Fruit fly (Drosophila melanogaster) whole organism, embryonic: ENCODE data around the gene scny.

Source experiments
- Atf3 ChIP-seq: fragments of 200-800 bp; sonication (Bioruptor generic); optimal IDR thresholded peaks from 3 replicates; lab custom pipeline; 2016; ENCODE audit warnings: missing biosample characterization, missing genetic modification characterization
- B-H1 ChIP-seq: fragments of 200-800 bp; sonication (Bioruptor generic); IDR thresholded peaks from 3 replicates; pipeline ENCODE4 v1.3.6; 2022; ENCODE audit warnings: missing biosample characterization, missing genetic modification characterization
- CG10209 ChIP-seq: fragments of 200-800 bp; sonication (Bioruptor generic); optimal IDR thresholded peaks from 3 replicates; lab custom pipeline; 2017; ENCODE audit warnings: missing biosample characterization, mild to moderate bottlenecking, missing genetic modification characterization, missing genetic modification reagents
- CG10959 ChIP-seq: fragments of 200-800 bp; sonication (Bioruptor generic); IDR thresholded peaks from 2 replicates; pipeline ENCODE4 v1.3.6; 2022; ENCODE audit warnings: missing biosample characterization, missing genetic modification characterization
- CG11085 ChIP-seq: fragments of 200-800 bp; sonication (Bioruptor generic); IDR thresholded peaks from 2 replicates; pipeline ENCODE4 v1.3.6; 2022; ENCODE audit warnings: missing biosample characterization, missing genetic modification characterization
- CG11247 ChIP-seq: fragments of 200-800 bp; sonication (Bioruptor generic); IDR thresholded peaks from 2 replicates; pipeline ENCODE4 v1.3.6; 2022; ENCODE audit warnings: missing biosample characterization, missing genetic modification characterization
- CG11504 ChIP-seq: fragments of 200-800 bp; sonication (Bioruptor generic); optimal IDR thresholded peaks from 3 replicates; lab custom pipeline; 2019; ENCODE audit warnings: missing biosample characterization, mild to moderate bottlenecking, missing genetic modification characterization, moderate library complexity
- CG12744 ChIP-seq: fragments of 200-800 bp; sonication (Bioruptor generic); optimal IDR thresholded peaks from 2 replicates; lab custom pipeline; 2016; ENCODE audit warnings: missing biosample characterization, missing genetic modification characterization
- CG13287 ChIP-seq: fragments of 200-800 bp; sonication (Bioruptor generic); IDR thresholded peaks from 2 replicates; pipeline ENCODE4 v1.3.6; 2022; ENCODE audit warnings: missing biosample characterization, missing genetic modification characterization; ENCODE audit not compliant: partially characterized antibody
- CG14965 ChIP-seq: fragments of 200-800 bp; sonication (Bioruptor generic); optimal IDR thresholded peaks from 2 replicates; lab custom pipeline; 2016; ENCODE audit warnings: missing biosample characterization, missing genetic modification characterization, borderline replicate concordance
- CG17385 ChIP-seq: fragments of 200-800 bp; sonication (Bioruptor generic); optimal IDR thresholded peaks from 3 replicates; lab custom pipeline; 2018; ENCODE audit warnings: missing biosample characterization, mild to moderate bottlenecking, missing genetic modification characterization
- CG17612 ChIP-seq: fragments of 200-800 bp; sonication (Bioruptor generic); IDR thresholded peaks from 2 replicates; pipeline ENCODE4 v1.3.6; 2022; ENCODE audit warnings: missing biosample characterization, missing genetic modification characterization
- CG2116 ChIP-seq: fragments of 200-800 bp; sonication (Bioruptor generic); optimal IDR thresholded peaks from 3 replicates; lab custom pipeline; 2018; ENCODE audit warnings: missing biosample characterization, mild to moderate bottlenecking, missing genetic modification characterization
- CG2712 ChIP-seq: fragments of 200-800 bp; optimal IDR thresholded peaks from 3 replicates; lab custom pipeline; 2019; ENCODE audit warnings: missing biosample characterization, mild to moderate bottlenecking, missing genetic modification characterization, moderate library complexity
- CG30020 ChIP-seq: fragments of 200-800 bp; optimal IDR thresholded peaks from 2 replicates; lab custom pipeline; 2019; ENCODE audit warnings: missing biosample characterization, mild to moderate bottlenecking, missing genetic modification characterization, moderate library complexity
- CG30403 ChIP-seq: fragments of 200-800 bp; sonication (Bioruptor generic); optimal IDR thresholded peaks from 3 replicates; lab custom pipeline; 2016; ENCODE audit warnings: missing biosample characterization, missing genetic modification characterization
- CG3163 ChIP-seq: fragments of 200-800 bp; sonication (Bioruptor generic); optimal IDR thresholded peaks from 3 replicates; lab custom pipeline; 2016; ENCODE audit warnings: missing biosample characterization, missing genetic modification characterization
- CG34376 ChIP-seq: fragments of 200-800 bp; sonication (Bioruptor generic); optimal IDR thresholded peaks from 2 replicates; lab custom pipeline; 2018; ENCODE audit warnings: missing biosample characterization, mild to moderate bottlenecking, missing genetic modification characterization
- CG34422 ChIP-seq: fragments of 200-800 bp; sonication (Bioruptor generic); IDR thresholded peaks from 3 replicates; pipeline ENCODE4 v1.3.6; 2022; ENCODE audit warnings: missing biosample characterization, missing genetic modification characterization
- CG4328 ChIP-seq: fragments of 200-800 bp; sonication (Bioruptor generic); optimal IDR thresholded peaks from 3 replicates; lab custom pipeline; 2017; ENCODE audit warnings: missing biosample characterization, missing genetic modification reagents, missing genetic modification characterization
- CG4424 ChIP-seq: fragments of 200-800 bp; sonication (Bioruptor generic); optimal IDR thresholded peaks from 3 replicates; lab custom pipeline; 2016; ENCODE audit warnings: missing biosample characterization, missing genetic modification characterization
- CG6854 ChIP-seq: fragments of 200-800 bp; sonication (Bioruptor generic); optimal IDR thresholded peaks from 3 replicates; lab custom pipeline; 2017; ENCODE audit warnings: missing biosample characterization, mild to moderate bottlenecking, missing genetic modification characterization
- CG8944 ChIP-seq: fragments of 200-800 bp; sonication (Bioruptor generic); optimal IDR thresholded peaks from 3 replicates; lab custom pipeline; 2016; ENCODE audit warnings: missing biosample characterization, missing genetic modification characterization
- CG9727 ChIP-seq: fragments of 200-800 bp; sonication (Bioruptor generic); optimal IDR thresholded peaks from 3 replicates; lab custom pipeline; 2017; ENCODE audit warnings: missing biosample characterization, mild to moderate bottlenecking, missing genetic modification characterization
- CTCF ChIP-seq: fragments of 200-800 bp; sonication (Bioruptor generic); optimal IDR thresholded peaks from 2 replicates; lab custom pipeline; 2017; ENCODE audit warnings: missing biosample characterization, mild to moderate bottlenecking, missing genetic modification characterization, moderate library complexity
- Dip2 ChIP-seq: fragments of 200-800 bp; sonication (Bioruptor generic); IDR thresholded peaks from 2 replicates; pipeline ENCODE4 v1.3.6; 2022; ENCODE audit warnings: missing biosample characterization, missing genetic modification characterization
- Ets65A ChIP-seq: fragments of 200-800 bp; sonication (Bioruptor generic); peaks from one replicate; lab custom pipeline; 2016; ENCODE audit warnings: missing biosample characterization, missing genetic modification characterization
- Lhr ChIP-seq: fragments of 200-800 bp; sonication (Bioruptor generic); optimal IDR thresholded peaks from 3 replicates; lab custom pipeline; 2017; ENCODE audit warnings: mild to moderate bottlenecking, missing biosample characterization, missing genetic modification reagents, missing genetic modification characterization
- MTF-1 ChIP-seq: fragments of 200-800 bp; sonication (Bioruptor generic); optimal IDR thresholded peaks from 2 replicates; lab custom pipeline; 2018; ENCODE audit warnings: missing biosample characterization, mild to moderate bottlenecking, missing genetic modification characterization, borderline replicate concordance
- Mad ChIP-seq: fragments of 200-800 bp; sonication (Bioruptor generic); optimal IDR thresholded peaks from 2 replicates; lab custom pipeline; 2016; ENCODE audit warnings: missing biosample characterization, missing genetic modification characterization
- Nf-YB ChIP-seq: fragments of 200-800 bp; sonication (Bioruptor generic); optimal IDR thresholded peaks from 3 replicates; lab custom pipeline; 2019; ENCODE audit warnings: missing biosample characterization, mild to moderate bottlenecking, missing genetic modification characterization, moderate library complexity
- NfI ChIP-seq: fragments of 200-800 bp; sonication (Bioruptor generic); optimal IDR thresholded peaks from 3 replicates; lab custom pipeline; 2018; ENCODE audit warnings: missing biosample characterization, mild to moderate bottlenecking, missing genetic modification characterization, moderate library complexity
- Oli ChIP-seq: fragments of 200-800 bp; sonication (Bioruptor generic); optimal IDR thresholded peaks from 2 replicates; lab custom pipeline; 2018; ENCODE audit warnings: missing biosample characterization, mild to moderate bottlenecking, missing genetic modification characterization, moderate library complexity
- Poxn ChIP-seq: fragments of 200-800 bp; sonication (Bioruptor generic); IDR thresholded peaks from 2 replicates; pipeline ENCODE4 v1.3.6; 2022; ENCODE audit warnings: missing biosample characterization, missing genetic modification characterization
- bcd ChIP-seq: fragments of 200-800 bp; sonication (Bioruptor generic); optimal IDR thresholded peaks from 2 replicates; lab custom pipeline; 2017; ENCODE audit warnings: missing biosample characterization, mild to moderate bottlenecking, missing genetic modification characterization
- bigmax ChIP-seq: fragments of 200-800 bp; sonication (Bioruptor generic); optimal IDR thresholded peaks from 2 replicates; lab custom pipeline; 2018; ENCODE audit warnings: missing biosample characterization, mild to moderate bottlenecking, missing genetic modification characterization
- chm ChIP-seq: fragments of 200-800 bp; sonication (Bioruptor generic); IDR thresholded peaks from 2 replicates; pipeline ENCODE4 v1.3.6; 2022; ENCODE audit warnings: missing biosample characterization, missing genetic modification characterization
- dmrt11E ChIP-seq: fragments of 200-800 bp; sonication (Bioruptor generic); optimal IDR thresholded peaks from 3 replicates; lab custom pipeline; 2018; ENCODE audit warnings: missing biosample characterization, mild to moderate bottlenecking, missing genetic modification characterization, moderate library complexity
- dpn ChIP-seq, 2 experiments: fragments of 200-800 bp; sonication (Bioruptor generic); optimal IDR thresholded peaks; 3 replicates each; lab custom pipeline; 2016; ENCODE audit warnings: missing biosample characterization in 2 of 2, missing genetic modification characterization in 2 of 2
- en ChIP-seq: fragments of 200-800 bp; sonication (Bioruptor generic); optimal IDR thresholded peaks from 2 replicates; lab custom pipeline; 2016; ENCODE audit warnings: missing biosample characterization, missing genetic modification characterization
- her ChIP-seq: fragments of 200-800 bp; sonication (Bioruptor generic); optimal IDR thresholded peaks from 2 replicates; lab custom pipeline; 2016; ENCODE audit warnings: missing biosample characterization, missing genetic modification characterization
- hkb ChIP-seq, 2 experiments: fragments of 200-800 bp in 1 of 2; fragments of >200 bp in 1 of 2; sonication (Bioruptor generic) in 1 of 2; IDR thresholded peaks in 1 of 2; optimal IDR thresholded peaks in 1 of 2; 2 replicates each; pipeline versions ENCODE4 v1.3.6 to Lab custom; 2017 to 2022; ENCODE audit warnings: missing biosample characterization in 1 of 2, missing genetic modification characterization in 1 of 2
- jigr1 ChIP-seq: fragments of 200-800 bp; sonication (Bioruptor generic); IDR thresholded peaks from 3 replicates; pipeline ENCODE4 v1.3.6; 2022; ENCODE audit warnings: missing biosample characterization, missing genetic modification characterization
- kay ChIP-seq: fragments of 200-800 bp; sonication (Bioruptor generic); optimal IDR thresholded peaks from 2 replicates; lab custom pipeline; 2016; ENCODE audit warnings: missing biosample characterization, missing genetic modification characterization
- nerfin-2 ChIP-seq: fragments of 200-800 bp; sonication (Bioruptor generic); IDR thresholded peaks from 2 replicates; pipeline ENCODE4 v1.3.6; 2022; ENCODE audit warnings: missing biosample characterization, missing genetic modification characterization; ENCODE audit not compliant: partially characterized antibody
- otp ChIP-seq: fragments of 200-800 bp; sonication (Bioruptor generic); IDR thresholded peaks from 3 replicates; pipeline ENCODE4, ENCODE4 v1.3.6; 2022; ENCODE audit warnings: missing biosample characterization, missing genetic modification characterization
- pb ChIP-seq: fragments of 200-800 bp; sonication (Bioruptor generic); optimal IDR thresholded peaks from 3 replicates; lab custom pipeline; 2016; ENCODE audit warnings: missing biosample characterization, missing genetic modification characterization
- rib ChIP-seq: fragments of 200-800 bp; sonication (Bioruptor generic); IDR thresholded peaks from 2 replicates; pipeline ENCODE4 v1.3.6; 2022; ENCODE audit warnings: missing biosample characterization, missing genetic modification characterization
- trem ChIP-seq: fragments of 200-800 bp; optimal IDR thresholded peaks from 3 replicates; lab custom pipeline; 2019; ENCODE audit warnings: missing biosample characterization, mild to moderate bottlenecking, missing genetic modification characterization, moderate library complexity
- tup ChIP-seq: fragments of 200-800 bp; sonication (Bioruptor generic); optimal IDR thresholded peaks from 2 replicates; lab custom pipeline; 2016; ENCODE audit warnings: missing biosample characterization, mild to moderate bottlenecking, missing genetic modification characterization, moderate library complexity

Gene scny

DNA sequence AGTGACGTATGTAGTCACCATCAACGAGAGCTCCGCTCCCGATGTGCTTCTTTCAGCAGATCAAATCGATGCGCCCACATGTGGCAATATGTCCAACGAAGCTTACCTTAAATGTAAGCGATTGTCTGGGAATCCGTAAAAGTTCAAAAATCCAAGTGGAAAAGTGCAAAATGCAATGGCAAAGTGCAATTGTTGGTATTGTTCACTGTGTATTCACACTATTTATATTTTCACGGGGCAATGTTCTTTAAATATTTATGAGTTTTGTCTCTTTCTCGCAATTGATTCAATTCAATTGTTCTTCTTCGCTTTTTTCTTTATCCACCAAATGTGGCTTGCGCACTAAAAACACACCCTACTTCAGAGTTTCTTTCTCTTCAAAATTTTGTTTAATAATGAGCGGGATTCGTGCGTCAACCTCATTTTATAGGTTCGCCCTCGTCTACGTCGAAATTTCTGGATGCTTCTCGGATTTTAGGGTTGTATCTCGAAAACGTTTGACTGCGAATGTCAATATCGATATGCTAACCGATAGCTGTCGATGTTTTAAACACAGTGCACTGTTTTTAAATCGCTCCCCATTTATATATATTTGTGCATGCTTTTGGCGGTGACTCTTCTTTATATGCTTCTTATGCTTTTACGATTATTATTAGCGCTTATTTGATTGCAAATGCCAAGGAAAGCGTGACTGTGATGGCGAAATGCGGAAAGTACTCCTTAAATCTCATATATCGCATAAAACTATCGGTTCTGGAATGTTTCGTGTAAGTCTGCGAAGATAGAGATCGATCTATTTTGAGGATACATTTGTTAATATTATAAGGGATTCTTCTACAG, 16.8 kb upstream of the scny start, which contains the start of gene DnaJ-1 (continued):
- TF ChIP-seq CG2116 (GFP tag; lab: Kevin White, UChicago) (peak; percentile 98), CG6854 (peak; percentile 52), CG4424 (GFP tag; lab: Kevin White, UChicago) (no peak), her (peak; percentile 20), dpn (GFP tag; optimal IDR thresholded peaks at IDR 0.05; lab: Kevin White, UChicago) (no peak), CG30020 (no peak), kay (no peak), MTF-1 (GFP tag; lab: Kevin White, UChicago) (peak; percentile 42), CG30403 (GFP tag; lab: Kevin White, UChicago) (no peak), CG10959 (GFP tag; lab: Robert Waterston, UW) (no peak), CTCF (GFP tag; lab: Kevin White, UChicago) (peak; percentile 15), bcd (GFP tag; lab: Kevin White, UChicago) (no peak), pb (GFP tag; lab: Kevin White, UChicago) (no peak), Ets65A (GFP tag; lab: Kevin White, UChicago) (peak; percentile 96), CG8944 (GFP tag; lab: Kevin White, UChicago) (no peak), CG2712 (tag; lab: Kevin White, UChicago) (peak; percentile 22), trem (tag; lab: Kevin White, UChicago) (peak; percentile 31), Atf3 (GFP tag; lab: Kevin White, UChicago) (no peak), Dip2 (GFP tag; lab: Robert Waterston, UW) (no peak), jigr1 (GFP tag; lab: Robert Waterston, UW) (no peak), CG13287 (GFP tag; lab: Robert Waterston, UW) (peak; percentile 98), CG11085 (GFP tag; lab: Robert Waterston, UW) (no peak), CG34422 (GFP tag; lab: Robert Waterston, UW) (no peak; the same call in 2 of the 3 replicates), Mad (GFP tag; lab: Kevin White, UChicago) (no peak), CG3163 (GFP tag; lab: Kevin White, UChicago) (no peak), rib (GFP tag; lab: Robert Waterston, UW) (no peak), bigmax (GFP tag; lab: Kevin White, UChicago) (peak; percentile 53), Oli (tag; lab: Kevin White, UChicago) (no peak), NfI (GFP tag; lab: Kevin White, UChicago) (no peak), CG34376 (GFP tag; lab: Kevin White, UChicago) (peak; percentile 90), CG10209 (GFP tag; lab: Kevin White, UChicago) (no peak), CG4328 (GFP tag; lab: Kevin White, UChicago) (no peak), CG11247 (GFP tag; lab: Robert Waterston, UW) (no peak), dmrt11E (tag; lab: Kevin White, UChicago) (no peak), CG14965 (no peak), CG9727 (peak; percentile 18), nerfin-2 (GFP tag; lab: Robert Waterston, UW) (peak; percentile 93), B-H1 (GFP tag; lab: Robert Waterston, UW) (no peak), chm (peak; percentile 26; the same call in 1 of the 2 replicates), Nf-YB (GFP tag; lab: Kevin White, UChicago) (peak; percentile 34), CG17612 (GFP tag; lab: Robert Waterston, UW) (no peak), tup (GFP tag; lab: Kevin White, UChicago) (no peak), hkb (optimal IDR thresholded peaks at IDR 0.05; lab: Kevin White, UChicago) (no peak), hkb (GFP tag; IDR thresholded peaks at IDR 0.05; lab: Robert Waterston, UW) (no peak), CG11504 (no peak), Poxn (no peak), en (GFP tag; lab: Kevin White, UChicago) (no peak), otp (no peak), CG17385 (GFP tag; lab: Kevin White, UChicago) (peak; percentile 76), Lhr (GFP tag; lab: Kevin White, UChicago) (peak; percentile 18), CG12744 (GFP tag; lab: Kevin White, UChicago) (no peak)
